Worm (Caenorhabditis elegans) whole organism, mixed stage, embryonic: ENCODE data around the gene enpl-1.

Experiments
- M03D4.4 ChIP-seq: sonication (generic microtip); optimal IDR thresholded peaks from 2 replicates; lab custom pipeline; 2017; ENCODE audit warnings: mild to moderate bottlenecking, missing genetic modification characterization, missing compliant biosample characterization
- bed-3 ChIP-seq: fragments of 200-800 bp; sonication (Bioruptor generic); optimal IDR thresholded peaks from 3 replicates; lab custom pipeline; 2018; ENCODE audit warnings: mild to moderate bottlenecking, missing genetic modification characterization, moderate library complexity, missing compliant biosample characterization
- blmp-1 ChIP-seq: fragments of 150-350 bp; optimal IDR thresholded peaks from 2 replicates; lab custom pipeline; 2014; ENCODE audit warnings: missing biosample characterization, missing genetic modification characterization
- ceh-39 ChIP-seq: fragments of 150-350 bp; optimal IDR thresholded peaks from 2 replicates; lab custom pipeline; 2014; ENCODE audit warnings: missing biosample characterization, missing genetic modification characterization
- ceh-43 ChIP-seq: fragments of 200-800 bp; sonication (Bioruptor generic); optimal IDR thresholded peaks from 2 replicates; lab custom pipeline; 2018; ENCODE audit warnings: mild to moderate bottlenecking, missing genetic modification characterization, moderate library complexity, missing compliant biosample characterization
- ceh-83 ChIP-seq: fragments of 200-800 bp; sonication (Bioruptor generic); optimal IDR thresholded peaks from 2 replicates; lab custom pipeline; 2018; ENCODE audit warnings: mild to moderate bottlenecking, missing genetic modification characterization, missing compliant biosample characterization
- ces-1 ChIP-seq: fragments of 150-350 bp; optimal IDR thresholded peaks from 2 replicates; lab custom pipeline; 2014; ENCODE audit warnings: missing biosample characterization, missing genetic modification reagents, missing genetic modification characterization
- cnd-1 ChIP-seq: fragments of 200-800 bp; sonication (Bioruptor generic); optimal IDR thresholded peaks from 2 replicates; lab custom pipeline; 2018; ENCODE audit warnings: mild to moderate bottlenecking, missing genetic modification characterization, missing compliant biosample characterization
- drap-1 ChIP-seq: fragments of 200-800 bp; sonication (Bioruptor generic); optimal IDR thresholded peaks from 3 replicates; lab custom pipeline; 2018; ENCODE audit warnings: mild to moderate bottlenecking, missing genetic modification characterization, missing compliant biosample characterization
- elt-1 ChIP-seq: sonication (generic microtip); optimal IDR thresholded peaks from 2 replicates; lab custom pipeline; 2017; ENCODE audit warnings: missing genetic modification characterization, mild to moderate bottlenecking, missing compliant biosample characterization, antibody characterized with exemption, moderate library complexity, borderline replicate concordance; ENCODE audit not compliant: insufficient read depth
- elt-3 ChIP-seq: fragments of 150-350 bp; optimal IDR thresholded peaks from 2 replicates; lab custom pipeline; 2014; ENCODE audit warnings: missing biosample characterization, missing genetic modification characterization
- flh-1 ChIP-seq: fragments of 200-800 bp; sonication (Bioruptor generic); optimal IDR thresholded peaks from 2 replicates; lab custom pipeline; 2018; ENCODE audit warnings: mild to moderate bottlenecking, missing genetic modification characterization, moderate library complexity, missing compliant biosample characterization
- ham-2 ChIP-seq: fragments of 200-800 bp; sonication (Bioruptor generic); optimal IDR thresholded peaks from 2 replicates; lab custom pipeline; 2018; ENCODE audit warnings: mild to moderate bottlenecking, missing genetic modification characterization, missing compliant biosample characterization
- hlh-1 ChIP-seq: fragments of 150-350 bp; optimal IDR thresholded peaks from 2 replicates; lab custom pipeline; 2014; ENCODE audit warnings: missing biosample characterization, missing genetic modification reagents, missing genetic modification characterization
- lin-13 ChIP-seq: fragments of 150-350 bp; optimal IDR thresholded peaks from 2 replicates; lab custom pipeline; 2014; ENCODE audit warnings: missing biosample characterization, missing genetic modification characterization
- lin-32 ChIP-seq: fragments of 200-800 bp; sonication (Bioruptor generic); optimal IDR thresholded peaks from 2 replicates; lab custom pipeline; 2018; ENCODE audit warnings: mild to moderate bottlenecking, missing genetic modification characterization, missing compliant biosample characterization
- lsy-2 ChIP-seq: fragments of 150-350 bp; optimal IDR thresholded peaks from 2 replicates; lab custom pipeline; 2014; ENCODE audit warnings: missing biosample characterization, missing genetic modification characterization
- mab-5 ChIP-seq: fragments of 150-350 bp; optimal IDR thresholded peaks from 2 replicates; lab custom pipeline; 2014; ENCODE audit warnings: missing biosample characterization, missing genetic modification characterization
- mep-1 ChIP-seq: fragments of 150-350 bp; optimal IDR thresholded peaks from 2 replicates; lab custom pipeline; 2017; ENCODE audit warnings: missing biosample characterization, missing genetic modification reagents, missing genetic modification characterization, inconsistent platforms
- mls-2 ChIP-seq: sonication (generic microtip); optimal IDR thresholded peaks from 2 replicates; lab custom pipeline; 2016; ENCODE audit warnings: mild to moderate bottlenecking, missing genetic modification characterization, moderate library complexity, missing compliant biosample characterization
- nhr-12 ChIP-seq: fragments of 150-350 bp; optimal IDR thresholded peaks from 2 replicates; lab custom pipeline; 2014; ENCODE audit warnings: missing biosample characterization, missing genetic modification characterization
- nhr-2 ChIP-seq: fragments of 150-350 bp; optimal IDR thresholded peaks from 2 replicates; lab custom pipeline; 2014; ENCODE audit warnings: missing biosample characterization, missing genetic modification characterization
- nhr-237 ChIP-seq: fragments of 150-350 bp; optimal IDR thresholded peaks from 2 replicates; lab custom pipeline; 2014; ENCODE audit warnings: missing biosample characterization, missing genetic modification characterization
- nhr-28 ChIP-seq: fragments of 150-350 bp; optimal IDR thresholded peaks from 2 replicates; lab custom pipeline; 2014; ENCODE audit warnings: missing biosample characterization, missing genetic modification characterization
- nhr-76 ChIP-seq: sonication (generic microtip); optimal IDR thresholded peaks from 2 replicates; lab custom pipeline; 2017; ENCODE audit warnings: missing biosample characterization, missing genetic modification characterization
- pha-4 ChIP-seq: fragments of 150-350 bp; optimal IDR thresholded peaks from 2 replicates; lab custom pipeline; 2018; ENCODE audit warnings: missing biosample characterization, missing genetic modification reagents, missing genetic modification characterization
- sem-2 ChIP-seq: fragments of 200-800 bp; sonication (Bioruptor generic); optimal IDR thresholded peaks from 2 replicates; lab custom pipeline; 2018; ENCODE audit warnings: mild to moderate bottlenecking, missing genetic modification characterization, missing compliant biosample characterization
- snpc-4 ChIP-seq: fragments of 150-350 bp; optimal IDR thresholded peaks from 2 replicates; lab custom pipeline; 2014; ENCODE audit warnings: missing biosample characterization, missing genetic modification characterization
- sptf-1 ChIP-seq: sonication (generic microtip); optimal IDR thresholded peaks from 2 replicates; lab custom pipeline; 2017; ENCODE audit warnings: mild to moderate bottlenecking, missing genetic modification characterization, moderate library complexity, missing compliant biosample characterization
- tbx-8 ChIP-seq: fragments of 200-800 bp; sonication (Bioruptor generic); optimal IDR thresholded peaks from 2 replicates; lab custom pipeline; 2018; ENCODE audit warnings: mild to moderate bottlenecking, missing genetic modification characterization, moderate library complexity, missing compliant biosample characterization
- unc-120 ChIP-seq: sonication (generic microtip); optimal IDR thresholded peaks from 2 replicates; lab custom pipeline; 2017; ENCODE audit warnings: missing genetic modification characterization, missing compliant biosample characterization; ENCODE audit not compliant: poor library complexity, severe bottlenecking
- unc-39 ChIP-seq: fragments of 150-350 bp; optimal IDR thresholded peaks from 2 replicates; lab custom pipeline; 2014; ENCODE audit warnings: missing biosample characterization, missing genetic modification characterization
- unc-62 ChIP-seq: fragments of 150-350 bp; optimal IDR thresholded peaks from 2 replicates; lab custom pipeline; 2014; ENCODE audit warnings: missing biosample characterization, missing genetic modification reagents, missing genetic modification characterization
- zip-8 ChIP-seq: fragments of 150-350 bp; optimal IDR thresholded peaks from 2 replicates; lab custom pipeline; 2014; ENCODE audit warnings: missing biosample characterization, missing genetic modification characterization
- ztf-11 ChIP-seq: fragments of 150-350 bp; optimal IDR thresholded peaks from 2 replicates; lab custom pipeline; 2014; ENCODE audit warnings: missing biosample characterization, missing genetic modification characterization

Gene enpl-1

ce11 chrIV:11118837-11119491, at the start of gene enpl-1, which contains the start of gene imp-2:
Gene enpl-1 (plus strand): TSS chrIV:11119298.
Gene imp-2 (minus strand): TSS chrIV:11118887.
- TF ChIP-seq nhr-76 (tag; lab: Kevin White, UChicago) = no peak
- peak; percentile 74 for TF ChIP-seq mls-2 (tag; lab: Kevin White, UChicago)
- TF ChIP-seq zip-8 = no peak
- TF ChIP-seq pha-4 (tag; lab: Kevin White, UChicago) = peak; percentile 73
- peak; percentile 50 for TF ChIP-seq nhr-237 (tag; lab: Kevin White, UChicago)
- TF ChIP-seq hlh-1 = peak; percentile 60
- TF ChIP-seq lsy-2 (tag; lab: Kevin White, UChicago) = peak; percentile 87
- TF ChIP-seq cnd-1 (tag; lab: Kevin White, UChicago) = peak; percentile 58
- no peak for TF ChIP-seq mab-5 (tag; lab: Kevin White, UChicago)
- peak; percentile 18 for TF ChIP-seq ztf-11 (tag; lab: Kevin White, UChicago)
- no peak for TF ChIP-seq lin-32 (GFP tag; lab: Kevin White, UChicago)
- TF ChIP-seq tbx-8 = no peak
- peak; percentile 31 for TF ChIP-seq unc-62 (GFP tag; lab: Kevin White, UChicago)
- no peak for TF ChIP-seq sem-2
- TF ChIP-seq drap-1 (GFP tag; lab: Kevin White, UChicago) = peak; percentile 60
- peak; percentile 57 for TF ChIP-seq nhr-2
- peak; percentile 79 for TF ChIP-seq sptf-1 (tag; lab: Kevin White, UChicago)
- peak; percentile 93 for TF ChIP-seq mep-1
- TF ChIP-seq unc-120 (tag; lab: Kevin White, UChicago) = peak; percentile 98
- no peak for TF ChIP-seq nhr-28 (tag; lab: Kevin White, UChicago)
- no peak for TF ChIP-seq blmp-1
- TF ChIP-seq nhr-12 = no peak
- TF ChIP-seq elt-3 (tag; lab: Kevin White, UChicago) = no peak
- peak; percentile 38 for TF ChIP-seq ceh-43 (GFP tag; lab: Kevin White, UChicago)
- peak; percentile 79 for TF ChIP-seq ham-2 (GFP tag; lab: Kevin White, UChicago)
- TF ChIP-seq bed-3 (GFP tag; lab: Kevin White, UChicago) = no peak
- peak; percentile 88 for TF ChIP-seq lin-13 (tag; lab: Kevin White, UChicago)
- no peak for TF ChIP-seq ceh-83
- no peak for TF ChIP-seq snpc-4 (tag; lab: Kevin White, UChicago)
- TF ChIP-seq M03D4.4 = peak; percentile 62
- TF ChIP-seq ces-1 (GFP tag; lab: Kevin White, UChicago) = peak; percentile 88
- TF ChIP-seq elt-1 (tag; lab: Kevin White, UChicago) = no peak
- TF ChIP-seq flh-1 = no peak
- TF ChIP-seq ceh-39 (tag; lab: Kevin White, UChicago) = peak; percentile 85
- TF ChIP-seq unc-39 = no peak

ce11 chrIV:11070895-11071294, 48.2 kb upstream of the enpl-1 start:
- TF ChIP-seq sptf-1 (tag; lab: Kevin White, UChicago) = peak; percentile 80
- peak; percentile 16 for TF ChIP-seq tbx-8

- TF ChIP-seq mls-2 (tag; lab: Kevin White, UChicago) (no peak), lin-13 (tag; lab: Kevin White, UChicago) (no peak), unc-39 (no peak), nhr-76 (tag; lab: Kevin White, UChicago) (no peak), ceh-39 (tag; lab: Kevin White, UChicago) (no peak)
Observed at ce11 chrIV:11078482-11078881, 40.6 kb upstream of the enpl-1 start, which contains the start of gene Y5F2A.4. Gene Y5F2A.4 (minus strand): TSS chrIV:11078582.

ce11 chrIV:11080823-11081285, 38.2 kb upstream of the enpl-1 start, which contains the start of gene atg-7:
Gene atg-7 (minus strand): TSS chrIV:11081055.
- TF ChIP-seq elt-3 (tag; lab: Kevin White, UChicago) = no peak
- TF ChIP-seq ces-1 (GFP tag; lab: Kevin White, UChicago) = peak; percentile 14
- TF ChIP-seq unc-120 (tag; lab: Kevin White, UChicago) = no peak
